Worm (Caenorhabditis elegans): ENCODE data around the gene C10A4.1.

DNA sequence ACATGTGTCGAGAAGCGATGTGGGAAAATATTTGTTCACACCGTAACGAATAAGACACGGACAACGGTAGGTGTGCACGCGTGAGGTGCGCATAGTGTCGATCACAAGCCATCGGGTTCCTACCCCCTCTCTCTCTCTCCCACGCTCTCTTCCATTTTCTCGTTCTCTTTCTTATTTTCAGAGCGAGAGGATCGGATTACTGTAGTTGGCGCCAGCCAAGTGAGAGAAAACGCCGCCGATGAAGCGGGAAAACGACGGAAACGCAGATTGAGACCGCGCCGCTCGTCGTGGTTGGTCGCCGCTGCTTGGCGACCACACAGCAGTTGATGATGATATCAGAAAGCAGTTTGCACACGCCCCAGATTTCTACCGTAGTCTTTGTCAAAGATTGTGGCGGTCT, 48.2 kb downstream of the C10A4.1 start:
- no peak for TF ChIP-seq snpc-4 (GFP tag; optimal IDR thresholded peaks at IDR 0.05)
- no peak for TF ChIP-seq snpc-4 (tag; optimal IDR thresholded peaks at IDR 0.05)
- no peak for TF ChIP-seq B0336.3 (GFP tag; IDR thresholded peaks at IDR 0.05)
- TF ChIP-seq F22D6.2 (tag; optimal IDR thresholded peaks at IDR 0.05): no peak
- TF ChIP-seq ccch-3 (GFP tag; optimal IDR thresholded peaks at IDR 0.05): no peak
- no peak for TF ChIP-seq tlf-1 (GFP tag; optimal IDR thresholded peaks at IDR 0.05)
- no peak for TF ChIP-seq let-607 (tag; optimal IDR thresholded peaks at IDR 0.05)
